Worm (Caenorhabditis elegans) whole organism, midembryonic: Measurements from ENCODE around the gene nxf-1.

Source experiments
- T22C8.4 ChIP-seq: fragments of 200-800 bp; sonication (Bioruptor generic); IDR thresholded peaks from 2 replicates; pipeline ENCODE4 v1.3.6; 2022; ENCODE audit warnings: missing genetic modification characterization, missing compliant biosample characterization
- ref-1 ChIP-seq: fragments of 200-800 bp; sonication (Bioruptor generic); conservative IDR thresholded peaks from 2 replicates; pipeline ENCODE4 v1.3.6; 2022; ENCODE audit warnings: missing genetic modification reagents, missing genetic modification characterization, missing compliant biosample characterization
- tab-1 ChIP-seq: fragments of 200-800 bp; sonication (Bioruptor generic); IDR thresholded peaks from 2 replicates; pipeline ENCODE4 v1.3.6; 2022; ENCODE audit warnings: missing genetic modification characterization, missing compliant biosample characterization

ce11 chrV:14396123-14396669, 18.6 kb downstream of the nxf-1 start:
- TF ChIP-seq T22C8.4 (GFP tag; lab: Robert Waterston, UW) (no peak), ref-1 (GFP tag; lab: Robert Waterston, UW) (no peak), tab-1 (GFP tag; lab: Robert Waterston, UW) (no peak)
